Fruit fly (Drosophila melanogaster) S2 (cell line): Measurements from ENCODE around the gene Naglu.

Experiments used
- CG8478 ChIP-seq: fragments of >200 bp; optimal IDR thresholded peaks from 2 replicates; lab custom pipeline; 2018
- CTCF ChIP-seq, 2 experiments: fragments of >200 bp; optimal IDR thresholded peaks; 2 replicates each; lab custom pipeline; 2018

DNA sequence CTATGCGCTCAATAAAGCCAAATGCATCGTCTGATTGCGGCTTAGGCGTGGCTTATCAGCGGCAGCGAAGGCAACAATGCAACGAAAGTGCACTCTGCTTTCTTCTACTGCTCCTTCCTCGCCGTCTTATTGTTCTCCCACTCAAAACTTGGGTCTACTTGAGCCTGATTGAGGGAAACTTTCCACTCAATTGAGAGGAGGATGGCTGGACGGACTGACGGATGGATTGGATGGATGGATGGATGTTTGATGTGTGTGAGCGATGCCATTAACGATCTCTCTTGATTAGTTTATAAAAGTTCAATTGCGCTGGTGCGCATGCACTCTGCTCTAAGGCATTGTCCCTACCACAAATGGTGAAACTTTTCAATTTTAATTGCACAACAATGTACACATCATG lies 11.4 kb upstream of the Naglu start:
- TF ChIP-seq CTCF (optimal IDR thresholded peaks at IDR 0.05; lab: Kevin White, UChicago) (no peak), CG8478 (lab: Kevin White, UChicago) (no peak)
